Fruit fly (Drosophila melanogaster): ENCODE measurements around the gene Ssdp.
A peak's percentile ranks its signal among the peaks of the same experiment; 100 is the strongest.

Gene Ssdp

dm6 chr3R:18199177-18199884, at the start of gene Ssdp, which contains the start of gene CG7985 (continued):
- TF ChIP-seq phol (tag; optimal IDR thresholded peaks at IDR 0.05) (peak; percentile 90), CG7357 (GFP tag; IDR thresholded peaks at IDR 0.05) (no peak), salm (tag; optimal IDR thresholded peaks at IDR 0.05) (no peak), Mes4 (GFP tag; optimal IDR thresholded peaks at IDR 0.05) (no peak), HHEX (GFP tag; optimal IDR thresholded peaks at IDR 0.05) (no peak), ase (GFP tag; IDR thresholded peaks at IDR 0.05) (no peak), TFAM (GFP tag; optimal IDR thresholded peaks at IDR 0.05) (no peak), Hand (GFP tag; optimal IDR thresholded peaks at IDR 0.05) (no peak), ems (GFP tag; optimal IDR thresholded peaks at IDR 0.05) (no peak), CG9797 (GFP tag; optimal IDR thresholded peaks at IDR 0.05) (peak; percentile 83), abd-A (tag; optimal IDR thresholded peaks at IDR 0.05) (no peak), Lhr (GFP tag; optimal IDR thresholded peaks at IDR 0.05) (peak; percentile 79), CG13775 (GFP tag; optimal IDR thresholded peaks at IDR 0.05) (no peak), CG3838 (GFP tag; optimal IDR thresholded peaks at IDR 0.05) (no peak), oc (tag; optimal IDR thresholded peaks at IDR 0.05) (no peak), CG10267 (tag; optimal IDR thresholded peaks at IDR 0.05) (peak; percentile 8), CG9932 (GFP tag; IDR thresholded peaks at IDR 0.05) (no peak), Hr51 (GFP tag; optimal IDR thresholded peaks at IDR 0.05) (no peak), Rfx (GFP tag; IDR thresholded peaks at IDR 0.05) (no peak), yki (optimal IDR thresholded peaks at IDR 0.05) (no peak), wdn (GFP tag; IDR thresholded peaks at IDR 0.05) (no peak), fd96Cb (tag; optimal IDR thresholded peaks at IDR 0.05) (no peak)

DNA sequence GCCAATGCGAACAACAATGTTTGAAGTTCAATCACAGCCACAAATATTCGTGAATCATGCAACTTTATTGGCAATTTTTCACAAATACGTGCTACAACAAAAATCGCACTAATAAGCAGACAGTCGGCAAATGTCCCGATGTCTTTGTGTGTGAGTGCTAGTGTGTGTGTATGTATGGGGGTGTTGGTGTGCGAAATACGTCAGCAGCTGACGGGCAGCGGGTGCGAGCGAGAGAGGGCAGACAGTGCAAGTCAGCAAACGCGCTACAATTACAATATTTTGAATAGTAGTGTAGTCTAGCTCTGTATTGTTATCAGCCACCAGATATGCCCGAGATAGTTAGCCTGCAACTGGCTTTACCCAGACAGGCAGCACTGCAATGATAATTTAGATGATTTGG, 46.6 kb upstream of the Ssdp start:
- TF ChIP-seq lola (GFP tag; optimal IDR thresholded peaks at IDR 0.05) (no peak), abd-A (tag; optimal IDR thresholded peaks at IDR 0.05) (peak; percentile 5), eve (GFP tag; optimal IDR thresholded peaks at IDR 0.05) (no peak), cg (GFP tag; optimal IDR thresholded peaks at IDR 0.05) (peak; percentile 59), CG1233 (GFP tag; optimal IDR thresholded peaks at IDR 0.05) (no peak), CG3838 (GFP tag; optimal IDR thresholded peaks at IDR 0.05) (no peak), mirr (GFP tag; optimal IDR thresholded peaks at IDR 0.05) (peak; percentile 31), E2f2 (GFP tag; IDR thresholded peaks at IDR 0.05) (0 out of 2 replicates have a peak, but pooled peaks have one; percentile 15), Med (GFP tag) (peak; percentile 36), CG15073 (GFP tag; optimal IDR thresholded peaks at IDR 0.05) (no peak), chinmo (GFP tag; IDR thresholded peaks at IDR 0.05; ENCODE audit: partially characterized antibody) (0 out of 4 replicates have a peak, but pooled peaks have one; percentile 19), pzg (GFP tag; optimal IDR thresholded peaks at IDR 0.05) (no peak), CG1832 (GFP tag; optimal IDR thresholded peaks at IDR 0.05) (peak; percentile 8), slou (GFP tag; optimal IDR thresholded peaks at IDR 0.05) (no peak), CG14710 (tag; optimal IDR thresholded peaks at IDR 0.05) (no peak), pho (GFP tag; optimal IDR thresholded peaks at IDR 0.05) (no peak), dm (GFP tag; optimal IDR thresholded peaks at IDR 0.05) (no peak), CG8478 (optimal IDR thresholded peaks at IDR 0.05) (peak; percentile 28), Spps (tag; optimal IDR thresholded peaks at IDR 0.05) (no peak), Antp (GFP tag; optimal IDR thresholded peaks at IDR 0.05) (no peak), CG31365 (tag; optimal IDR thresholded peaks at IDR 0.05) (no peak), Deaf1 (tag; optimal IDR thresholded peaks at IDR 0.05) (peak; percentile 8)

Data from whole organism, embryonic.